Worm (Caenorhabditis elegans): ENCODE data around the gene ints-11.

ints-11 gene

ce11 chrII:8099212-8099784, 44.0 kb downstream of the ints-11 start:
- no peak for TF ChIP-seq W03F9.2 (tag; optimal IDR thresholded peaks at IDR 0.05)
- TF ChIP-seq dao-5 (tag; optimal IDR thresholded peaks at IDR 0.05), result no peak
- TF ChIP-seq him-1 (tag; optimal IDR thresholded peaks at IDR 0.05), result no peak

ce11 chrII:8093914-8094313, 49.4 kb downstream of the ints-11 start:
- TF ChIP-seq dao-5 (tag; optimal IDR thresholded peaks at IDR 0.05), result no peak
- no peak for TF ChIP-seq him-1 (tag; optimal IDR thresholded peaks at IDR 0.05)
- TF ChIP-seq W03F9.2 (tag; optimal IDR thresholded peaks at IDR 0.05), result no peak

- TF ChIP-seq W03F9.2 (tag; optimal IDR thresholded peaks at IDR 0.05), result no peak
- no peak for TF ChIP-seq him-1 (tag; optimal IDR thresholded peaks at IDR 0.05)
- no peak for TF ChIP-seq dao-5 (tag; optimal IDR thresholded peaks at IDR 0.05)
Observed at ce11 chrII:8093283-8093682, 50.0 kb downstream of the ints-11 start.

ce11 chrII:8092537-8092936, 50.7 kb downstream of the ints-11 start, which contains the start of gene ltd-1:
Gene ltd-1 (minus strand): TSS chrII:8092754.
- TF ChIP-seq W03F9.2 (tag; optimal IDR thresholded peaks at IDR 0.05) (no peak), him-1 (tag; optimal IDR thresholded peaks at IDR 0.05) (no peak)

- TF ChIP-seq him-1 (tag; optimal IDR thresholded peaks at IDR 0.05) (no peak), W03F9.2 (tag; optimal IDR thresholded peaks at IDR 0.05) (peak; percentile 41), dao-5 (tag; optimal IDR thresholded peaks at IDR 0.05) (no peak)
Observed at ce11 chrII:8091528-8091927, 51.8 kb downstream of the ints-11 start.
